Worm (Caenorhabditis elegans): ENCODE data around the gene F45E4.6.

The F45E4.6 gene

ce11 chrIV:7623868-7624267, 8.5 kb downstream of the F45E4.6 start:
- TF ChIP-seq egl-27 (tag; optimal IDR thresholded peaks at IDR 0.05) (no peak), lin-14 (GFP tag; optimal IDR thresholded peaks at IDR 0.05) (peak; percentile 63), ets-5 (GFP tag; IDR thresholded peaks at IDR 0.05) (no peak), ceh-82 (tag; optimal IDR thresholded peaks at IDR 0.05) (peak in 1 of 3 experiments; percentile 20), dpl-1 (GFP tag; optimal IDR thresholded peaks at IDR 0.05) (no peak), aly-2 (tag; optimal IDR thresholded peaks at IDR 0.05) (peak; percentile 81), swsn-7 (tag; optimal IDR thresholded peaks at IDR 0.05) (peak; percentile 15), nhr-90 (tag; optimal IDR thresholded peaks at IDR 0.05; ENCODE audit: poor library complexity) (no peak), lin-39 (tag; optimal IDR thresholded peaks at IDR 0.05) (no peak), C04F5.9 (tag; optimal IDR thresholded peaks at IDR 0.05) (no peak), efl-1 (optimal IDR thresholded peaks at IDR 0.05) (peak in 1 of 2 experiments; percentile 11), efl-1 (GFP tag; optimal IDR thresholded peaks at IDR 0.05 in 1 of 2) (no peak), fkh-10 (GFP tag; optimal IDR thresholded peaks at IDR 0.05) (peak; percentile 36), unc-86 (tag; optimal IDR thresholded peaks at IDR 0.05) (peak; percentile 71), ztf-4 (tag; optimal IDR thresholded peaks at IDR 0.05) (no peak), mep-1 (tag; optimal IDR thresholded peaks at IDR 0.05) (no peak), mab-9 (GFP tag; IDR thresholded peaks at IDR 0.05) (no peak), hlh-4 (tag; optimal IDR thresholded peaks at IDR 0.05) (no peak), unc-130 (tag; optimal IDR thresholded peaks at IDR 0.05) (no peak), grh-1 (GFP tag; IDR thresholded peaks at IDR 0.05) (no peak), pax-3 (tag; optimal IDR thresholded peaks at IDR 0.05) (no peak), ceh-88 (GFP tag; IDR thresholded peaks at IDR 0.05) (no peak), tbx-2 (tag; optimal IDR thresholded peaks at IDR 0.05) (no peak), nhr-76 (tag; optimal IDR thresholded peaks at IDR 0.05) (no peak), mef-2 (tag; optimal IDR thresholded peaks at IDR 0.05) (no peak), nhr-28 (tag; optimal IDR thresholded peaks at IDR 0.05) (no peak), lsy-2 (tag; optimal IDR thresholded peaks at IDR 0.05) (peak in 1 of 2 experiments; percentile 3), egl-13 (tag; optimal IDR thresholded peaks at IDR 0.05) (peak; percentile 60), nhr-71 (tag; optimal IDR thresholded peaks at IDR 0.05) (peak; percentile 13), tlp-1 (tag; optimal IDR thresholded peaks at IDR 0.05) (no peak), nhr-19 (GFP tag; conservative IDR thresholded peaks at IDR 0.05) (no peak), nhr-47 (tag; optimal IDR thresholded peaks at IDR 0.05) (peak; percentile 31), nhr-12 (tag; optimal IDR thresholded peaks at IDR 0.05) (no peak)

- TF ChIP-seq nhr-90 (tag; optimal IDR thresholded peaks at IDR 0.05; ENCODE audit: poor library complexity) (no peak), efl-1 (optimal IDR thresholded peaks at IDR 0.05) (no peak), efl-1 (GFP tag; optimal IDR thresholded peaks at IDR 0.05 in 1 of 2) (no peak), unc-62 (GFP tag; optimal IDR thresholded peaks at IDR 0.05) (no peak), efl-3 (GFP tag; optimal IDR thresholded peaks at IDR 0.05) (no peak), egl-13 (tag; optimal IDR thresholded peaks at IDR 0.05) (no peak), pax-3 (tag; optimal IDR thresholded peaks at IDR 0.05) (no peak)
These were observed 9.3 kb downstream of the F45E4.6 start for ce11 chrIV:7623078-7623477.

ce11 chrIV:7620450-7620849, 11.9 kb downstream of the F45E4.6 start:
- TF ChIP-seq pqm-1 (tag; optimal IDR thresholded peaks at IDR 0.05) (no peak), snpc-4 (tag; optimal IDR thresholded peaks at IDR 0.05) (no peak), efl-1 (optimal IDR thresholded peaks at IDR 0.05) (no peak), efl-1 (GFP tag; optimal IDR thresholded peaks at IDR 0.05 in 1 of 2) (peak in 1 of 2 experiments; percentile 76), lin-14 (GFP tag; optimal IDR thresholded peaks at IDR 0.05) (peak; percentile 54), ceh-82 (tag; optimal IDR thresholded peaks at IDR 0.05) (peak in 1 of 3 experiments; percentile 1)

- TF ChIP-seq ceh-82 (tag; optimal IDR thresholded peaks at IDR 0.05) = peak in 2 of 3 experiments; percentile 46 to 54
- TF ChIP-seq dsc-1 (tag; optimal IDR thresholded peaks at IDR 0.05) = no peak
- TF ChIP-seq fos-1 (tag; optimal IDR thresholded peaks at IDR 0.05) = no peak
- no peak for TF ChIP-seq dpl-1 (GFP tag; optimal IDR thresholded peaks at IDR 0.05)
- no peak for TF ChIP-seq pqm-1 (tag; optimal IDR thresholded peaks at IDR 0.05)
- TF ChIP-seq mef-2 (tag; optimal IDR thresholded peaks at IDR 0.05) = no peak
- TF ChIP-seq hlh-4 (tag; optimal IDR thresholded peaks at IDR 0.05) = no peak
- TF ChIP-seq mab-9 (GFP tag; IDR thresholded peaks at IDR 0.05) = no peak
- no peak for TF ChIP-seq efl-1 (optimal IDR thresholded peaks at IDR 0.05)
- no peak for TF ChIP-seq efl-1 (GFP tag; optimal IDR thresholded peaks at IDR 0.05 in 1 of 2)
- no peak for TF ChIP-seq C34B4.2 (tag; optimal IDR thresholded peaks at IDR 0.05)
- TF ChIP-seq C16A3.4 (tag; optimal IDR thresholded peaks at IDR 0.05) = no peak
- peak; percentile 40 for TF ChIP-seq nhr-47 (tag; optimal IDR thresholded peaks at IDR 0.05)
- TF ChIP-seq nhr-76 (tag; optimal IDR thresholded peaks at IDR 0.05) = no peak
- peak; percentile 48 for TF ChIP-seq nhr-71 (tag; optimal IDR thresholded peaks at IDR 0.05)
- no peak for TF ChIP-seq ceh-63 (GFP tag; optimal IDR thresholded peaks at IDR 0.05)
- no peak for TF ChIP-seq nhr-90 (tag; optimal IDR thresholded peaks at IDR 0.05; ENCODE audit: poor library complexity)
- no peak for TF ChIP-seq ces-1 (GFP tag; optimal IDR thresholded peaks at IDR 0.05)
- peak; percentile 47 for TF ChIP-seq swsn-7 (tag; optimal IDR thresholded peaks at IDR 0.05)
- TF ChIP-seq vab-15 (tag; optimal IDR thresholded peaks at IDR 0.05) = no peak
- peak; percentile 20 for TF ChIP-seq tbx-2 (tag; optimal IDR thresholded peaks at IDR 0.05)
- TF ChIP-seq nhr-11 (tag; optimal IDR thresholded peaks at IDR 0.05) = no peak
- TF ChIP-seq lin-39 (tag; optimal IDR thresholded peaks at IDR 0.05) = no peak
- no peak for TF ChIP-seq efl-3 (GFP tag; optimal IDR thresholded peaks at IDR 0.05)
- no peak for TF ChIP-seq tlp-1 (tag; optimal IDR thresholded peaks at IDR 0.05)
These were observed 13.1 kb downstream of the F45E4.6 start for ce11 chrIV:7619261-7619660.
